Worm (Caenorhabditis elegans): Measurements from ENCODE around the gene F13A7.14.

ce11 chrV:16376430-16376948 is 25.2 kb upstream of the F13A7.14 start:
- TF ChIP-seq dmd-4 (tag; optimal IDR thresholded peaks at IDR 0.05; ENCODE audit: borderline replicate concordance): no peak
- no peak for TF ChIP-seq fkh-10 (GFP tag; optimal IDR thresholded peaks at IDR 0.05)
- TF ChIP-seq ceh-9 (tag; optimal IDR thresholded peaks at IDR 0.05): no peak
